Worm (Caenorhabditis elegans): ENCODE measurements around the gene C30B5.2.

C30B5.2 gene

ce11 chrII:6180552-6180951 is 16.4 kb upstream of the C30B5.2 start:
- TF ChIP-seq F13H6.1 (tag; optimal IDR thresholded peaks at IDR 0.05) (no peak), ceh-48 (tag; optimal IDR thresholded peaks at IDR 0.05) (no peak), fkh-6 (tag; optimal IDR thresholded peaks at IDR 0.05) (no peak), nhr-232 (tag; optimal IDR thresholded peaks at IDR 0.05) (no peak), ahr-1 (tag; optimal IDR thresholded peaks at IDR 0.05) (no peak), zip-5 (tag; optimal IDR thresholded peaks at IDR 0.05) (no peak), hlh-6 (tag; optimal IDR thresholded peaks at IDR 0.05) (no peak), unc-86 (tag; optimal IDR thresholded peaks at IDR 0.05) (no peak), pqm-1 (tag; optimal IDR thresholded peaks at IDR 0.05) (no peak), unc-3 (GFP tag; conservative IDR thresholded peaks at IDR 0.05) (no peak), unc-3 (tag; optimal IDR thresholded peaks at IDR 0.05) (no peak), fkh-10 (GFP tag; optimal IDR thresholded peaks at IDR 0.05) (no peak)

DNA sequence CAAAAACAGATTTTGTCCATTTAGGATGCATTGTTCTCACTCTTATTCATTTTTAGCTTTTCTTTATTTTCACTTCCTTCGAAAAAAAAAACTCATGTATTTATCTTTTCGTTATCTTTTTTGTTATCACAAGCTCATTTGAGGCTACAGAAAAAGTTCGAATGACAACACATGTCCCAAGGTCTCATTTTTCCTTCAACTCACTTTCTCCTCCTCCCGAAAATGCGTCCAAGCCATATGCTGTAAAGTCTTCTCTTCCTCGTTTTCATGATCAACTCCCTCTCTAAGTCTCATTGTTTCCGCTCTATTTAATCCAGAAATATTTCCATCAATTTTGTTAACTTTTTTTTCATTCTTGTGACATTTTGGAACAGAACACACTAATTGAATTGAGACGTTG is 15.6 kb upstream of the C30B5.2 start:
- TF ChIP-seq che-1 (tag; optimal IDR thresholded peaks at IDR 0.05) = no peak
- TF ChIP-seq ceh-18 (tag; optimal IDR thresholded peaks at IDR 0.05) = peak; percentile 26

DNA sequence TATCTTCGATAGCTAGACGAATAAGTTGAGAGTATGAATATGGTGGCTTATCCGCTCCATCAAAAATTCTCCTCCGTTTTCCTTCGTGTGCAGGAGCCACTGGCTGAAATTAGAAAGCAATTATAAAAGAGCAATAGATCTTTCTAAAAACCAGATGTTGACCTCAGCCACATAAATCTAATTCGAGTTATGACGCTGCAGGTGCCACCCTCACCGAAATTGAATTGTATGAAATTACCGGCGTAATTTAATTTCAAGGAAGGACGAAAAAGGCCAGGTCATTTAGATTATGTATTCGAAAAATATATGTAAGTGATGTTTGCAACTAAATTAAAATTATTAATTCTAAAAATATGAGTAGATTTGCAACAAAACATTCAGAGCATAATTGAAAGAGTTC is 6.2 kb upstream of the C30B5.2 start:
- no peak for TF ChIP-seq K02D7.2 (tag; optimal IDR thresholded peaks at IDR 0.05)
- TF ChIP-seq hlh-6 (tag; optimal IDR thresholded peaks at IDR 0.05) = no peak
- no peak for TF ChIP-seq hlh-15 (tag; optimal IDR thresholded peaks at IDR 0.05)
- TF ChIP-seq nhr-11 (tag; optimal IDR thresholded peaks at IDR 0.05) = no peak
- TF ChIP-seq unc-42 (tag; optimal IDR thresholded peaks at IDR 0.05) = peak; percentile 73
- no peak for TF ChIP-seq ztf-16 (tag; optimal IDR thresholded peaks at IDR 0.05)
- TF ChIP-seq tbx-2 (tag; optimal IDR thresholded peaks at IDR 0.05) = no peak
- no peak for TF ChIP-seq ref-2 (tag; optimal IDR thresholded peaks at IDR 0.05)

ce11 chrII:6191293-6191692 is 5.7 kb upstream of the C30B5.2 start, which contains the start of gene fkh-8:
Gene fkh-8, minus strand, starts transcription at chrII:6191393.
- TF ChIP-seq ceh-18 (tag; optimal IDR thresholded peaks at IDR 0.05) (no peak), pqm-1 (tag; optimal IDR thresholded peaks at IDR 0.05) (no peak), hlh-30 (tag; optimal IDR thresholded peaks at IDR 0.05; ENCODE audit: insufficient read depth) (peak; percentile 2), ahr-1 (tag; optimal IDR thresholded peaks at IDR 0.05) (no peak), elt-2 (tag; optimal IDR thresholded peaks at IDR 0.05) (no peak), ttx-3 (tag; optimal IDR thresholded peaks at IDR 0.05) (no peak), ceh-48 (tag; optimal IDR thresholded peaks at IDR 0.05) (peak; percentile 64), odd-2 (tag; optimal IDR thresholded peaks at IDR 0.05) (no peak)

- TF ChIP-seq tbx-2 (tag; optimal IDR thresholded peaks at IDR 0.05) (no peak), ceh-19 (GFP tag; optimal IDR thresholded peaks at IDR 0.05) (no peak), ahr-1 (tag; optimal IDR thresholded peaks at IDR 0.05) (no peak), sox-2 (GFP tag; IDR thresholded peaks at IDR 0.05) (no peak), eyg-1 (tag; optimal IDR thresholded peaks at IDR 0.05) (no peak), ceh-9 (tag; optimal IDR thresholded peaks at IDR 0.05) (no peak), nfya-1 (tag; optimal IDR thresholded peaks at IDR 0.05) (no peak), fkh-10 (GFP tag; optimal IDR thresholded peaks at IDR 0.05) (no peak), ceh-45 (GFP tag; IDR thresholded peaks at IDR 0.05) (no peak), syd-9 (tag; optimal IDR thresholded peaks at IDR 0.05) (no peak), T23F11.4 (GFP tag; optimal IDR thresholded peaks at IDR 0.05) (no peak), dmd-4 (tag; optimal IDR thresholded peaks at IDR 0.05; ENCODE audit: borderline replicate concordance) (no peak), ceh-14 (tag; optimal IDR thresholded peaks at IDR 0.05) (no peak)
Observed at ce11 chrII:6192484-6192883, 4.5 kb upstream of the C30B5.2 start, which contains the start of gene cpb-2. Gene cpb-2, plus strand, starts transcription at chrII:6192784.
